Worm (Caenorhabditis elegans) whole organism, L1 larva: ENCODE data around the gene srh-146.

ENCODE experiments used
- hlh-17 ChIP-seq: fragments of 200-800 bp; sonication (Bioruptor generic); optimal IDR thresholded peaks from 2 replicates; lab custom pipeline; 2018; ENCODE audit warnings: missing genetic modification characterization, mild to moderate bottlenecking, missing compliant biosample characterization, moderate library complexity, borderline replicate concordance
- hlh-4 ChIP-seq: sonication (generic microtip); optimal IDR thresholded peaks from 2 replicates; lab custom pipeline; 2016; ENCODE audit warnings: mild to moderate bottlenecking, missing genetic modification characterization, missing compliant biosample characterization
- nhr-11 ChIP-seq: fragments of 150-350 bp; optimal IDR thresholded peaks from 2 replicates; lab custom pipeline; 2014; ENCODE audit warnings: missing biosample characterization, missing genetic modification characterization
- nhr-19 ChIP-seq: fragments of 200-800 bp; sonication (Bioruptor generic); conservative IDR thresholded peaks from 2 replicates; pipeline ENCODE4 v1.3.6; 2022; ENCODE audit warnings: missing genetic modification characterization, missing compliant biosample characterization
- sptf-1 ChIP-seq: fragments of 150-350 bp; optimal IDR thresholded peaks from 2 replicates; lab custom pipeline; 2014; ENCODE audit warnings: missing biosample characterization, missing genetic modification characterization
- unc-62 ChIP-seq: fragments of 150-350 bp; optimal IDR thresholded peaks from 2 replicates; lab custom pipeline; 2014; ENCODE audit warnings: missing biosample characterization, missing genetic modification reagents, missing genetic modification characterization
- zag-1 ChIP-seq: fragments of 150-350 bp; optimal IDR thresholded peaks from 2 replicates; lab custom pipeline; 2014; ENCODE audit warnings: missing biosample characterization, missing genetic modification characterization

ce11 chrV:2964786-2965185, 50.7 kb downstream of the srh-146 start, which contains the start of gene srh-88:
- TF ChIP-seq hlh-4 (tag; lab: Kevin White, UChicago) (no peak), hlh-17 (GFP tag; lab: Kevin White, UChicago) (no peak), nhr-11 (no peak), zag-1 (tag; lab: Kevin White, UChicago) (no peak), nhr-19 (GFP tag; lab: Robert Waterston, UW) (no peak), sptf-1 (tag; lab: Kevin White, UChicago) (no peak), unc-62 (no peak)
